Fruit fly (Drosophila melanogaster): ENCODE data around the gene CG33128.

The CG33128 gene

DNA sequence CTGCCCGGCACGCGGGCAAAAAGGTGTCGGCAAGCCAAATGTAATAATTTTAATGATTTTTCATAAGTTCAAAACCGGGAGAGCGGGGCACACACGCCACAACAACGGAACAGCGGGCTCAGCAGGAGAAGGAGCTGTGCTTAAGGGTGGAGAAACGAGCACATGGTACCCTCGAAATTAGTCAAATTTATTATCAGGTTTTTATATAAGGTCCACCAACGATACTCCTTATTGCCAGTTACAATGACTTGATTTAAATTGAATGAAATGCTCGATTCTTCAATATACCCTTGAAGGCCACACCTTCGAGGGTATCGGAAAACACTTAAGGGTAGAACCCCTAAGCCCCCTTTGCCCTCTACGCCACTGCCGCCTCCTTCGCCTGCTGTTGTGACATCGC, 20.4 kb upstream of the CG33128 start (continued):
- no peak for TF ChIP-seq CG4707 (GFP tag; optimal IDR thresholded peaks at IDR 0.05)
- peak; percentile 3 for TF ChIP-seq Sox100B (GFP tag; optimal IDR thresholded peaks at IDR 0.05)
- no peak for TF ChIP-seq repo (GFP tag; optimal IDR thresholded peaks at IDR 0.05)
- TF ChIP-seq pros (GFP tag; optimal IDR thresholded peaks at IDR 0.05) = peak; percentile 89
- TF ChIP-seq CG10654 (GFP tag; optimal IDR thresholded peaks at IDR 0.05) = peak; percentile 13
- peak; percentile 2 for TF ChIP-seq Bdp1 (GFP tag; optimal IDR thresholded peaks at IDR 0.05)
- TF ChIP-seq Ptx1 (GFP tag; IDR thresholded peaks at IDR 0.05) = peak; percentile 62; the same call in 1 of the 2 replicates
- no peak for TF ChIP-seq CG13123 (GFP tag; optimal IDR thresholded peaks at IDR 0.05)
- TF ChIP-seq CG2678 (tag; optimal IDR thresholded peaks at IDR 0.05) = peak; percentile 47
- no peak for TF ChIP-seq Dll (GFP tag; IDR thresholded peaks at IDR 0.05; ENCODE audit: partially characterized antibody)
- peak; percentile 70 for TF ChIP-seq CG17829 (tag; optimal IDR thresholded peaks at IDR 0.05)
- TF ChIP-seq chm (GFP tag; IDR thresholded peaks at IDR 0.05) = peak; percentile 79
- TF ChIP-seq CG10543 (GFP tag; optimal IDR thresholded peaks at IDR 0.05) = no peak
- peak; percentile 41 for TF ChIP-seq gcm (GFP tag; optimal IDR thresholded peaks at IDR 0.05)
- TF ChIP-seq gem (tag; optimal IDR thresholded peaks at IDR 0.05) = peak; percentile 53
- no peak for TF ChIP-seq Dad (GFP tag; optimal IDR thresholded peaks at IDR 0.05)
- no peak for TF ChIP-seq CG14965 (GFP tag; optimal IDR thresholded peaks at IDR 0.05; ENCODE audit: borderline replicate concordance)
- TF ChIP-seq fd3F (GFP tag; optimal IDR thresholded peaks at IDR 0.05) = no peak
- TF ChIP-seq CG32532 (GFP tag; IDR thresholded peaks at IDR 0.05) = peak; percentile 45; the same call in 1 of the 2 replicates
- TF ChIP-seq sim (GFP tag; IDR thresholded peaks at IDR 0.05) = 0 out of 2 replicates have a peak, but pooled peaks have one; percentile 18
- TF ChIP-seq Oaz (GFP tag; IDR thresholded peaks at IDR 0.05) = no peak
- peak; percentile 25 for TF ChIP-seq bcd (GFP tag; optimal IDR thresholded peaks at IDR 0.05)
- 0 out of 3 replicates have a peak, but pooled peaks have one; percentile 48 for TF ChIP-seq CG11093 (GFP tag; IDR thresholded peaks at IDR 0.05)
- no peak for TF ChIP-seq CG6791 (GFP tag; IDR thresholded peaks at IDR 0.05; ENCODE audit: partially characterized antibody)
- TF ChIP-seq ken (GFP tag; IDR thresholded peaks at IDR 0.05) = peak; percentile 56; the same call in 1 of the 3 replicates
- TF ChIP-seq CG16815 (GFP tag; optimal IDR thresholded peaks at IDR 0.05) = peak; percentile 59
- TF ChIP-seq CG10431 (GFP tag; optimal IDR thresholded peaks at IDR 0.05) = no peak
- peak; percentile 4 for TF ChIP-seq Meics (GFP tag; optimal IDR thresholded peaks at IDR 0.05)
- TF ChIP-seq CG12219 (GFP tag; optimal IDR thresholded peaks at IDR 0.05) = peak; percentile 21
- TF ChIP-seq CG10565 (GFP tag; optimal IDR thresholded peaks at IDR 0.05) = no peak
- TF ChIP-seq insv (GFP tag; optimal IDR thresholded peaks at IDR 0.05) = no peak
- TF ChIP-seq CG8478 (optimal IDR thresholded peaks at IDR 0.05) = no peak
- peak; percentile 45; the same call in 1 of the 2 replicates for TF ChIP-seq gt (GFP tag; IDR thresholded peaks at IDR 0.05)
- peak; percentile 61; the same call in 1 of the 2 replicates for TF ChIP-seq Nf-YA (GFP tag; IDR thresholded peaks at IDR 0.05)
- TF ChIP-seq CG4424 (GFP tag; optimal IDR thresholded peaks at IDR 0.05) = peak; percentile 44
- TF ChIP-seq fu2 (GFP tag; optimal IDR thresholded peaks at IDR 0.05) = no peak
- TF ChIP-seq corto (GFP tag; optimal IDR thresholded peaks at IDR 0.05) = no peak
- TF ChIP-seq CG7271 (tag; optimal IDR thresholded peaks at IDR 0.05) = no peak
- 0 out of 2 replicates have a peak, but pooled peaks have one; percentile 11 for TF ChIP-seq CG7372 (GFP tag; IDR thresholded peaks at IDR 0.05)
- no peak for TF ChIP-seq CG6272 (GFP tag; IDR thresholded peaks at IDR 0.05)
- TF ChIP-seq az2 (GFP tag; optimal IDR thresholded peaks at IDR 0.05) = peak; percentile 13
- TF ChIP-seq gce (GFP tag; IDR thresholded peaks at IDR 0.05) = peak; percentile 37; the same call in 1 of the 3 replicates
- TF ChIP-seq Med (GFP tag) = peak; percentile 84
- no peak for TF ChIP-seq gfzf (GFP tag; optimal IDR thresholded peaks at IDR 0.05)
- TF ChIP-seq hbn (GFP tag; IDR thresholded peaks at IDR 0.05; ENCODE audit: partially characterized antibody) = no peak
- no peak for TF ChIP-seq sc (optimal IDR thresholded peaks at IDR 0.05)
- peak; percentile 16 for TF ChIP-seq sc (GFP tag; optimal IDR thresholded peaks at IDR 0.05)
- TF ChIP-seq pum (GFP tag; optimal IDR thresholded peaks at IDR 0.05) = peak; percentile 29
- peak; percentile 48; the same call in 1 of the 2 replicates for TF ChIP-seq Rfx (GFP tag; IDR thresholded peaks at IDR 0.05)
- peak; percentile 16 for TF ChIP-seq jumu (GFP tag; optimal IDR thresholded peaks at IDR 0.05)
- peak; percentile 68 for TF ChIP-seq CG6689 (GFP tag; IDR thresholded peaks at IDR 0.05)
